Worm (Caenorhabditis elegans) whole organism, late embryonic: Measurements from ENCODE around the gene stau-1.

Source experiments
- C08G9.2 ChIP-seq: sonication (generic microtip); optimal IDR thresholded peaks from 2 replicates; lab custom pipeline; 2016; ENCODE audit warnings: mild to moderate bottlenecking, missing genetic modification characterization, moderate library complexity, missing compliant biosample characterization
- C38D4.7 ChIP-seq: fragments of 200-800 bp; sonication (Bioruptor generic); optimal IDR thresholded peaks from 2 replicates; lab custom pipeline; 2018; ENCODE audit warnings: mild to moderate bottlenecking, missing genetic modification characterization, moderate library complexity, missing compliant biosample characterization
- F13H6.1 ChIP-seq: sonication (generic microtip); optimal IDR thresholded peaks from 2 replicates; lab custom pipeline; 2016; ENCODE audit warnings: missing genetic modification characterization, missing compliant biosample characterization
- K09A11.1 ChIP-seq: sonication (generic microtip); optimal IDR thresholded peaks from 2 replicates; lab custom pipeline; 2017; ENCODE audit warnings: antibody characterized with exemption, mild to moderate bottlenecking, missing genetic modification characterization, missing compliant biosample characterization; ENCODE audit not compliant: insufficient read depth
- T23F11.4 ChIP-seq: fragments of 200-800 bp; sonication (Bioruptor generic); optimal IDR thresholded peaks from 2 replicates; lab custom pipeline; 2018; ENCODE audit warnings: mild to moderate bottlenecking, missing genetic modification characterization, missing compliant biosample characterization
- Y22D7AL.16 ChIP-seq: sonication (generic microtip); optimal IDR thresholded peaks from 2 replicates; lab custom pipeline; 2016; ENCODE audit warnings: missing genetic modification characterization, missing compliant biosample characterization
- ahr-1 ChIP-seq: sonication (generic microtip); optimal IDR thresholded peaks from 2 replicates; lab custom pipeline; 2016; ENCODE audit warnings: missing genetic modification characterization, missing compliant biosample characterization
- ama-1 ChIP-seq: fragments of 150-350 bp; optimal IDR thresholded peaks from 2 replicates; lab custom pipeline; 2014
- ceh-18 ChIP-seq: sonication (generic microtip); optimal IDR thresholded peaks from 2 replicates; lab custom pipeline; 2016; ENCODE audit warnings: missing genetic modification characterization, missing compliant biosample characterization
- ceh-2 ChIP-seq: sonication (generic microtip); optimal IDR thresholded peaks from 2 replicates; lab custom pipeline; 2016; ENCODE audit warnings: missing genotype, missing genetic modification characterization, missing compliant biosample characterization
- ceh-22 ChIP-seq: sonication (generic microtip); optimal IDR thresholded peaks from 2 replicates; lab custom pipeline; 2017; ENCODE audit warnings: missing biosample characterization, missing genetic modification characterization
- ceh-30 ChIP-seq: fragments of 150-350 bp; optimal IDR thresholded peaks from 2 replicates; lab custom pipeline; 2014; ENCODE audit warnings: missing biosample characterization, missing genetic modification characterization
- ceh-31 ChIP-seq: sonication (generic microtip); optimal IDR thresholded peaks from 2 replicates; lab custom pipeline; 2016; ENCODE audit warnings: missing genetic modification characterization, missing compliant biosample characterization
- ceh-34 ChIP-seq: sonication (generic microtip); optimal IDR thresholded peaks from 2 replicates; lab custom pipeline; 2016; ENCODE audit warnings: mild to moderate bottlenecking, missing genetic modification characterization, missing compliant biosample characterization
- ceh-45 ChIP-seq: fragments of 200-800 bp; sonication (Bioruptor generic); IDR thresholded peaks from 2 replicates; pipeline ENCODE4 v1.3.6; 2022; ENCODE audit warnings: missing genetic modification reagents, missing genetic modification characterization, missing compliant biosample characterization
- ceh-48 ChIP-seq: sonication (generic microtip); optimal IDR thresholded peaks from 2 replicates; lab custom pipeline; 2016; ENCODE audit warnings: missing genetic modification characterization, inconsistent platforms, missing compliant biosample characterization
- ceh-9 ChIP-seq: sonication (generic microtip); optimal IDR thresholded peaks from 2 replicates; lab custom pipeline; 2016; ENCODE audit warnings: mild to moderate bottlenecking, missing genetic modification characterization, inconsistent platforms, missing compliant biosample characterization
- dve-1 ChIP-seq: sonication (generic microtip); optimal IDR thresholded peaks from 2 replicates; lab custom pipeline; 2017; ENCODE audit warnings: antibody characterized with exemption, mild to moderate bottlenecking, missing genetic modification characterization, missing compliant biosample characterization
- elt-2 ChIP-seq: sonication (generic microtip); optimal IDR thresholded peaks from 2 replicates; lab custom pipeline; 2016; ENCODE audit warnings: missing genetic modification reagents, missing genetic modification characterization, missing compliant biosample characterization
- elt-4 ChIP-seq: sonication (generic microtip); optimal IDR thresholded peaks from 2 replicates; lab custom pipeline; 2016; ENCODE audit warnings: missing genetic modification characterization, missing compliant biosample characterization
- ets-4 ChIP-seq: sonication (generic microtip); optimal IDR thresholded peaks from 2 replicates; lab custom pipeline; 2016; ENCODE audit warnings: missing genetic modification characterization, missing compliant biosample characterization
- eyg-1 ChIP-seq: sonication (generic microtip); optimal IDR thresholded peaks from 2 replicates; lab custom pipeline; 2016; ENCODE audit warnings: missing genotype, missing genetic modification characterization, missing compliant biosample characterization
- fax-1 ChIP-seq: sonication (generic microtip); optimal IDR thresholded peaks from 2 replicates; lab custom pipeline; 2016; ENCODE audit warnings: missing genotype, missing genetic modification characterization, missing compliant biosample characterization
- fkh-6 ChIP-seq: sonication (generic microtip); optimal IDR thresholded peaks from 2 replicates; lab custom pipeline; 2016; ENCODE audit warnings: missing genetic modification characterization, missing compliant biosample characterization
- gmeb-2 ChIP-seq: sonication (generic microtip); optimal IDR thresholded peaks from 2 replicates; lab custom pipeline; 2016; ENCODE audit warnings: missing genetic modification characterization, inconsistent platforms, missing compliant biosample characterization
- hlh-13 ChIP-seq: fragments of 200-800 bp; sonication (Bioruptor generic); optimal IDR thresholded peaks from 2 replicates; lab custom pipeline; 2018; ENCODE audit warnings: mild to moderate bottlenecking, missing genetic modification characterization, missing compliant biosample characterization
- hlh-6 ChIP-seq: sonication (generic microtip); optimal IDR thresholded peaks from 2 replicates; lab custom pipeline; 2016; ENCODE audit warnings: missing genotype, missing genetic modification characterization, missing compliant biosample characterization
- hlh-8 ChIP-seq: sonication (generic microtip); optimal IDR thresholded peaks from 2 replicates; lab custom pipeline; 2016; ENCODE audit warnings: missing genotype, missing genetic modification characterization, missing compliant biosample characterization
- lim-6 ChIP-seq: sonication (generic microtip); optimal IDR thresholded peaks from 2 replicates; lab custom pipeline; 2016; ENCODE audit warnings: missing genetic modification characterization, missing compliant biosample characterization
- lin-11 ChIP-seq: fragments of 200-800 bp; sonication (Bioruptor generic); optimal IDR thresholded peaks from 2 replicates; lab custom pipeline; 2018; ENCODE audit warnings: mild to moderate bottlenecking, missing genetic modification characterization, missing compliant biosample characterization
- mec-3 ChIP-seq: sonication (generic microtip); optimal IDR thresholded peaks from 2 replicates; lab custom pipeline; 2016; ENCODE audit warnings: borderline replicate concordance, missing genetic modification characterization, missing compliant biosample characterization
- nfya-1 ChIP-seq: sonication (generic microtip); optimal IDR thresholded peaks from 2 replicates; lab custom pipeline; 2017; ENCODE audit warnings: missing genetic modification characterization, mild to moderate bottlenecking, missing compliant biosample characterization, antibody characterized with exemption, moderate library complexity
- npax-4 ChIP-seq: sonication (generic microtip); optimal IDR thresholded peaks from 2 replicates; lab custom pipeline; 2016; ENCODE audit warnings: missing genetic modification characterization, missing compliant biosample characterization
- odd-2 ChIP-seq: sonication (generic microtip); optimal IDR thresholded peaks from 2 replicates; lab custom pipeline; 2017; ENCODE audit warnings: antibody characterized with exemption, mild to moderate bottlenecking, missing genetic modification characterization, missing compliant biosample characterization
- pha-2 ChIP-seq: sonication (generic microtip); optimal IDR thresholded peaks from 2 replicates; lab custom pipeline; 2017; ENCODE audit warnings: mild to moderate bottlenecking, missing genetic modification characterization, missing compliant biosample characterization
- pqm-1 ChIP-seq: sonication (generic microtip); optimal IDR thresholded peaks from 2 replicates; lab custom pipeline; 2016; ENCODE audit warnings: missing genetic modification characterization, missing compliant biosample characterization
- pros-1 ChIP-seq: fragments of 150-350 bp; optimal IDR thresholded peaks from 2 replicates; lab custom pipeline; 2014; ENCODE audit warnings: missing biosample characterization, missing genetic modification reagents, missing genetic modification characterization
- ref-2 ChIP-seq: sonication (generic microtip); optimal IDR thresholded peaks from 2 replicates; lab custom pipeline; 2016; ENCODE audit warnings: missing genetic modification characterization, missing compliant biosample characterization
- rnt-1 ChIP-seq: sonication (generic microtip); optimal IDR thresholded peaks from 2 replicates; lab custom pipeline; 2016; ENCODE audit warnings: missing genetic modification characterization, missing compliant biosample characterization
- sox-4 ChIP-seq: sonication (generic microtip); optimal IDR thresholded peaks from 2 replicates; lab custom pipeline; 2017; ENCODE audit warnings: mild to moderate bottlenecking, missing genetic modification characterization, inconsistent platforms, missing compliant biosample characterization
- tbx-2 ChIP-seq: sonication (generic microtip); optimal IDR thresholded peaks from 2 replicates; lab custom pipeline; 2016; ENCODE audit warnings: missing genetic modification characterization, missing compliant biosample characterization
- tbx-7 ChIP-seq: sonication (generic microtip); optimal IDR thresholded peaks from 2 replicates; lab custom pipeline; 2016; ENCODE audit warnings: missing genotype, missing genetic modification characterization, missing compliant biosample characterization
- ttx-3 ChIP-seq: sonication (generic microtip); optimal IDR thresholded peaks from 2 replicates; lab custom pipeline; 2016; ENCODE audit warnings: missing genetic modification reagents, missing genetic modification characterization, missing compliant biosample characterization
- unc-3 ChIP-seq, 2 experiments: fragments of 200-800 bp in 1 of 2; sonication (Bioruptor generic) in 1 of 2; sonication (generic microtip) in 1 of 2; conservative IDR thresholded peaks in 1 of 2; optimal IDR thresholded peaks in 1 of 2; 2 replicates each; pipeline versions ENCODE4 v1.3.6 to Lab custom; 2016 to 2022; ENCODE audit warnings: missing compliant biosample characterization in 2 of 2, missing genetic modification characterization in 2 of 2, missing genetic modification reagents in 1 of 2
- unc-42 ChIP-seq: sonication (generic microtip); optimal IDR thresholded peaks from 2 replicates; lab custom pipeline; 2016; ENCODE audit warnings: missing genotype, missing genetic modification characterization, missing compliant biosample characterization
- unc-55 ChIP-seq: sonication (generic microtip); optimal IDR thresholded peaks from 2 replicates; lab custom pipeline; 2017; ENCODE audit warnings: missing biosample characterization, missing genetic modification reagents, missing genetic modification characterization
- zip-5 ChIP-seq: sonication (generic microtip); optimal IDR thresholded peaks from 2 replicates; lab custom pipeline; 2016; ENCODE audit warnings: missing genetic modification characterization, missing compliant biosample characterization
- ztf-16 ChIP-seq: sonication (generic microtip); optimal IDR thresholded peaks from 2 replicates; lab custom pipeline; 2017; ENCODE audit warnings: missing genetic modification characterization, missing compliant biosample characterization

Gene stau-1

ce11 chrX:992650-993403, 42.3 kb downstream of the stau-1 start (continued):
- TF ChIP-seq T23F11.4 (GFP tag; lab: Kevin White, UChicago) (peak; percentile 8), ceh-30 (tag; lab: Kevin White, UChicago) (no peak), ceh-22 (tag; lab: Kevin White, UChicago) (no peak), fax-1 (tag; lab: Kevin White, UChicago) (no peak), mec-3 (tag; lab: Kevin White, UChicago) (peak; percentile 57), pqm-1 (tag; lab: Kevin White, UChicago) (no peak), ceh-31 (tag; lab: Kevin White, UChicago) (peak; percentile 88), ceh-18 (peak; percentile 90), nfya-1 (tag; lab: Kevin White, UChicago) (peak; percentile 60), ceh-2 (tag; lab: Kevin White, UChicago) (no peak), elt-4 (tag; lab: Kevin White, UChicago) (no peak), ceh-9 (tag; lab: Kevin White, UChicago) (no peak), rnt-1 (tag; lab: Kevin White, UChicago) (peak; percentile 30), ttx-3 (tag; lab: Kevin White, UChicago) (no peak), eyg-1 (no peak), ceh-34 (tag; lab: Kevin White, UChicago) (peak; percentile 82), ceh-48 (tag; lab: Kevin White, UChicago) (peak; percentile 26), lin-11 (tag; lab: Kevin White, UChicago) (no peak), sox-4 (tag; lab: Kevin White, UChicago) (no peak), zip-5 (tag; lab: Kevin White, UChicago) (no peak), gmeb-2 (tag; lab: Kevin White, UChicago) (no peak), tbx-2 (peak; percentile 81), fkh-6 (peak; percentile 37), F13H6.1 (tag; lab: Kevin White, UChicago) (peak; percentile 60), Y22D7AL.16 (no peak), pros-1 (peak; percentile 81), unc-55 (no peak), ets-4 (tag; lab: Kevin White, UChicago) (no peak), tbx-7 (tag; lab: Kevin White, UChicago) (peak; percentile 39), C08G9.2 (tag; lab: Kevin White, UChicago) (peak; percentile 55), hlh-13 (GFP tag; lab: Kevin White, UChicago) (no peak), lim-6 (tag; lab: Kevin White, UChicago) (peak; percentile 34), ref-2 (tag; lab: Kevin White, UChicago) (peak; percentile 77), K09A11.1 (tag; lab: Kevin White, UChicago) (peak; percentile 48), ztf-16 (tag; lab: Kevin White, UChicago) (no peak), dve-1 (tag; lab: Kevin White, UChicago) (no peak), C38D4.7 (GFP tag; lab: Kevin White, UChicago) (no peak), hlh-8 (tag; lab: Kevin White, UChicago) (peak; percentile 31), ahr-1 (tag; lab: Kevin White, UChicago) (no peak), unc-42 (peak; percentile 73), ama-1 (no peak), elt-2 (no peak), odd-2 (tag; lab: Kevin White, UChicago) (no peak), pha-2 (tag; lab: Kevin White, UChicago) (no peak), unc-3 (GFP tag; conservative IDR thresholded peaks at IDR 0.05; lab: Robert Waterston, UW) (no peak), unc-3 (tag; optimal IDR thresholded peaks at IDR 0.05; lab: Kevin White, UChicago) (peak; percentile 44), npax-4 (tag; lab: Kevin White, UChicago) (no peak), ceh-45 (no peak), hlh-6 (tag; lab: Kevin White, UChicago) (no peak)
